Worm (Caenorhabditis elegans): ENCODE data around the gene clec-221.

Gene clec-221

DNA sequence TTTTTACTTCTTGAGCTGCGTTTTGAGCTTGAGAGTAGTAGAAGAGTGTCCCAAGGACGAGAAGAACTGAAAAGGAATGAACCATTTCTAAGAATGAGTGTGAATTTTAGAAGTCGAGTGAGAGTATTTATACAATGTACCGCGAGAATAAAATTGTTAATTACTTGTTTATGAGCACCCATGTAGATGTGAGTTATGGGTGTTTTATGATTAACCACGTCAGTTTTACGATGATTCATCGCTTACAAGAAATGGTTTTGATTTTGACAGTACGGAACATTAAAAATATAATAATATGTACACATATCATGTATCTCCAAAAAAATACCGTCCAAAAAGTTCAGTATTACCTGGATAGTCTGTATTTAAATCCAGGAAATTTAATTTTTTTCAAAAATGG lies at the start of gene clec-221:
clec-221 (minus strand) TSS at position 101 of the 400 bp plus-strand sequence.
- TF ChIP-seq lin-35 (GFP tag; optimal IDR thresholded peaks at IDR 0.05) (peak in 1 of 3 experiments; percentile 22), hrde-1 (tag; optimal IDR thresholded peaks at IDR 0.05; ENCODE audit: borderline replicate concordance) (no peak)

DNA sequence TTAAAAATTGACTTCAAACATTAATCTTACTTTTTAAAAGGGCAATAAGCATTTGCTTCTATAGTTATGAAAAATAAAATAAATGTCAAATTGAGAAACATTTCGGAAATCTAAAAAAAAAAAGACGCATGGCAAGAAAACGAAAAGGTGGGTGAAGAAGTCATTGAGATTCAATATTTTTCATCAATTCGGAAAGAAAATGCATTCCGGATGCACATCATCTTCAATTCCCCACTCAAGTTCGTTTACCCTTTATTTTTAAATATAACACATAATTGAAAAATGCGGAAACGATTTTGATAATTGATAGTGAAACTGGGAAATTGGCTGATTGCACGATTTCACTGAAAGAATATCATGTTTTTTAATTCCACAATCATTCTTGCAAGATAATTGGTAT lies 48.2 kb upstream of the clec-221 start, which contains the start of gene F53B7.4:
F53B7.4 (minus strand) TSS at position 101 of the 400 bp plus-strand sequence.
- TF ChIP-seq xnd-1 (tag; optimal IDR thresholded peaks at IDR 0.05) (no peak), egl-18 (GFP tag; IDR thresholded peaks at IDR 0.05) (no peak), hmg-20 (GFP tag; IDR thresholded peaks at IDR 0.05) (no peak), ekl-4 (GFP tag; IDR thresholded peaks at IDR 0.05) (no peak)

DNA sequence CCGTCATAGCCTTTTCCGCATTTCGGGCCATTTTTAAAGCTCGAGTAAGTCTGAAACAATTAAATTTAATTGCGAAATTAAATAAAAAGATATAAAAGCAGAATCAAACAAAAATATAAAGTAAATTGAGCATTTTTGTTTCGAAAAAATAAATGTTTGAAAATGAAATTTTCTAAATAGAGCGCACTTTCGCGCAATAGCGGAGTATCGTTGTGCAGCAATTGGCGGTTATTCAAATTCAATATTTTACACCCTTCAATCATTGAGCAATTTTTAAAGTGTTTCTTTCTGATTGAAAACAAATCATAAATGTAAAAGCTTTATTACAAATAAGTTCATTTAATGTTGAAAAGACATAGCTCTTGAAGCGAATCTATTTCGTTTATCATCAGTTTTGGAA lies 46.4 kb upstream of the clec-221 start, which contains the start of gene isy-1:
isy-1 (minus strand) TSS at position 50 of the 400 bp plus-strand sequence.
- peak; percentile 50 for TF ChIP-seq F23B12.7 (tag; optimal IDR thresholded peaks at IDR 0.05; ENCODE audit: insufficient read depth)
- TF ChIP-seq dpl-1 (GFP tag; optimal IDR thresholded peaks at IDR 0.05): peak; percentile 56
- peak; percentile 13 for TF ChIP-seq him-1 (tag; optimal IDR thresholded peaks at IDR 0.05)
- TF ChIP-seq attf-5 (GFP tag; optimal IDR thresholded peaks at IDR 0.05): peak; percentile 85
- no peak for TF ChIP-seq nfya-1 (tag; optimal IDR thresholded peaks at IDR 0.05; ENCODE audit: borderline replicate concordance, insufficient read depth)
- no peak for TF ChIP-seq snpc-4 (GFP tag; optimal IDR thresholded peaks at IDR 0.05)
- peak in 1 of 4 experiments; percentile 53 for TF ChIP-seq snpc-4 (tag; optimal IDR thresholded peaks at IDR 0.05)
- peak; percentile 81 for TF ChIP-seq efl-1 (GFP tag; optimal IDR thresholded peaks at IDR 0.05)
- no peak for TF ChIP-seq F57A8.1 (GFP tag; optimal IDR thresholded peaks at IDR 0.05)
- TF ChIP-seq lin-35 (GFP tag; optimal IDR thresholded peaks at IDR 0.05): peak in 1 of 3 experiments; percentile 84
- TF ChIP-seq lin-54 (GFP tag; optimal IDR thresholded peaks at IDR 0.05): peak; percentile 93
- TF ChIP-seq zim-3 (tag; optimal IDR thresholded peaks at IDR 0.05): no peak
- peak; percentile 92 for TF ChIP-seq attf-3 (GFP tag; conservative IDR thresholded peaks at IDR 0.05)
- TF ChIP-seq mcd-1 (GFP tag; IDR thresholded peaks at IDR 0.05): peak; percentile 79; the same call in 1 of the 2 replicates

DNA sequence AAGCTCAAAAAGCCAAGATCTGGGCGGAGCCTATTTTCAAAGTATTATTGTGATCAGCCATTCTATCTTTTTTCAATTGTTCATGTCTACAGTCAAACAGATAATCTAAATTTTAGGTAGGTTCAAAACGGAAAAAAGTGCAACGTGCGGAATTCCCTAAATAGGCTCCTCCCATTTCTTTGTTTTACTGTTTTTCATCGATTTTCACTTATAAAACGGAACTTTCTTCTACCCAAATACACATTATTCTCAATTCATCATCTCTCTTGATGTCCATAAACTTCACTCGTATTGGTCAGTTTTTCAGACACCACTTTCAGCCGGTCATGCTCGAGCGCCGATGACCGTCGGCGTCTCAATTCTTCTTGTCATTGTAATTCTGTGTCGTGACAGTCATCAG lies 44.6 kb upstream of the clec-221 start, which contains the start of gene F53B7.7:
F53B7.7 (plus strand) TSS at position 301 of the 400 bp plus-strand sequence.
- TF ChIP-seq let-526 (GFP tag; IDR thresholded peaks at IDR 0.05) (no peak), F22D6.2 (tag; optimal IDR thresholded peaks at IDR 0.05) (no peak), hsf-1 (GFP tag; IDR thresholded peaks at IDR 0.05) (no peak), unc-62 (GFP tag; optimal IDR thresholded peaks at IDR 0.05) (no peak), gei-17 (GFP tag; optimal IDR thresholded peaks at IDR 0.05) (no peak), lin-35 (GFP tag; optimal IDR thresholded peaks at IDR 0.05) (no peak), ceh-79 (tag; optimal IDR thresholded peaks at IDR 0.05) (no peak)

DNA sequence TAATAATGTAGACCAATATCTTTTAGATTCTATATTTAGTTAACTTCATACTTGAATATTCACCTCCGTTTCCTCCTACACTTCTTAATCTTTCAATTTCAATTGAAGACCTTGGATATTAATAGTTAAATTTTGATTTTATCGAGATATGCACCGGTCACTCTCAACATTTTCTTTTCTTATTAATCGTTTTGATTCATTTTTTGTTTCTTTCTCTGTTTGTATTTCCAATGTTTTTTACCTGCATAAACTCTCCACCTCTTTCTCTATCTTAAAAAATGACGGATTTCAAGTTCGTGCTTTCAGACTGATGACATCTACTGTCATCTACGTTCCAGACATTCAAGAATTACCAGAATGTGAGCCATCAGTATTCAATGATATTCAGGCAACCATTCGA lies 37.6 kb upstream of the clec-221 start, which contains the start of gene frpr-9:
frpr-9 (plus strand) TSS at position 301 of the 400 bp plus-strand sequence.
- TF ChIP-seq nhr-90 (tag; optimal IDR thresholded peaks at IDR 0.05) (no peak), Y53G8AR.9 (GFP tag; conservative IDR thresholded peaks at IDR 0.05) (no peak), cebp-2 (GFP tag; IDR thresholded peaks at IDR 0.05) (no peak), snpc-1.3 (tag; optimal IDR thresholded peaks at IDR 0.05; ENCODE audit: insufficient read depth) (no peak), rcor-1 (GFP tag; IDR thresholded peaks at IDR 0.05) (no peak), madf-3 (GFP tag; IDR thresholded peaks at IDR 0.05) (no peak), tbp1 (GFP tag; optimal IDR thresholded peaks at IDR 0.05) (no peak)
